Worm (Caenorhabditis elegans) whole organism, midembryonic: ENCODE results near the gene mrpl-50.

ENCODE experiments used
- T22C8.4 ChIP-seq: fragments of 200-800 bp; sonication (Bioruptor generic); IDR thresholded peaks from 2 replicates; pipeline ENCODE4 v1.3.6; 2022; ENCODE audit warnings: missing genetic modification characterization, missing compliant biosample characterization
- cog-1 ChIP-seq: sonication (generic microtip); optimal IDR thresholded peaks from 2 replicates; lab custom pipeline; 2016; ENCODE audit warnings: missing genetic modification characterization, missing compliant biosample characterization
- flt-1 ChIP-seq: fragments of 200-800 bp; sonication (Bioruptor generic); IDR thresholded peaks from 2 replicates; pipeline ENCODE4 v1.3.6; 2022; ENCODE audit warnings: missing genetic modification characterization, missing compliant biosample characterization
- klf-2 ChIP-seq: fragments of 200-800 bp; sonication (Bioruptor generic); conservative IDR thresholded peaks from 2 replicates; pipeline ENCODE4 v1.3.6; 2022; ENCODE audit warnings: missing genetic modification reagents, missing genetic modification characterization, missing compliant biosample characterization
- ref-1 ChIP-seq: fragments of 200-800 bp; sonication (Bioruptor generic); conservative IDR thresholded peaks from 2 replicates; pipeline ENCODE4 v1.3.6; 2022; ENCODE audit warnings: missing genetic modification reagents, missing genetic modification characterization, missing compliant biosample characterization
- tab-1 ChIP-seq: fragments of 200-800 bp; sonication (Bioruptor generic); IDR thresholded peaks from 2 replicates; pipeline ENCODE4 v1.3.6; 2022; ENCODE audit warnings: missing genetic modification characterization, missing compliant biosample characterization
- ztf-23 ChIP-seq: fragments of 200-800 bp; sonication (Bioruptor generic); IDR thresholded peaks from 2 replicates; pipeline ENCODE4 v1.3.6; 2022; ENCODE audit warnings: missing genetic modification reagents, missing genetic modification characterization, missing compliant biosample characterization
- ztf-29 ChIP-seq: fragments of 200-800 bp; sonication (Bioruptor generic); IDR thresholded peaks from 2 replicates; pipeline ENCODE4 v1.3.6; 2022; ENCODE audit warnings: missing genetic modification reagents, missing genetic modification characterization, missing compliant biosample characterization

DNA sequence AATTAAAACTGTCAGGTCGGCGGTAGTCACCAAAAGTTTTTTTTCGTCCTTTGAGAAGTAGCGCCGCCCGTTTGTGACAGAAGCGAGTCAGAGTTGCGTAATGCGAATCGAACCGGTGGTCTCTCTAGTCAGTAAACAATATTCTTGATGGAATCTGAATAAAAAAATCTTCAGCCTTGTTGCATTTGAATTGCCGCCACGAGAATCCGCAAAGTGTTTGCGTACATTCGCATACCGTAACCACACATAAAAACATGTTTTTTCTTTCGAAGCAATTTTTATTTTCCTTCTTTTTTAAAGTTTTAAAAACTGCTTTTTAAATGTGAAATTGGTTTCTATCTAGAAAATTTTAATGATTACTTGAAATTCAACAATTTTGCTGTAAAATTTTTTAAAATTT is 38.6 kb upstream of the mrpl-50 start:
- TF ChIP-seq klf-2 (GFP tag; lab: Robert Waterston, UW) (no peak), cog-1 (no peak), T22C8.4 (no peak), ztf-29 (GFP tag; lab: Robert Waterston, UW) (no peak), flt-1 (GFP tag; lab: Robert Waterston, UW) (no peak), ztf-23 (GFP tag; lab: Robert Waterston, UW) (no peak), ref-1 (GFP tag; lab: Robert Waterston, UW) (no peak), tab-1 (GFP tag; lab: Robert Waterston, UW) (no peak)
